Fruit fly (Drosophila melanogaster) S2 (cell line): ENCODE measurements around the gene lin-28.

ENCODE experiments used
- CG8478 ChIP-seq: fragments of >200 bp; optimal IDR thresholded peaks from 2 replicates; lab custom pipeline; 2018
- CTCF ChIP-seq, 2 experiments: fragments of >200 bp; optimal IDR thresholded peaks; 2 replicates each; lab custom pipeline; 2018

DNA sequence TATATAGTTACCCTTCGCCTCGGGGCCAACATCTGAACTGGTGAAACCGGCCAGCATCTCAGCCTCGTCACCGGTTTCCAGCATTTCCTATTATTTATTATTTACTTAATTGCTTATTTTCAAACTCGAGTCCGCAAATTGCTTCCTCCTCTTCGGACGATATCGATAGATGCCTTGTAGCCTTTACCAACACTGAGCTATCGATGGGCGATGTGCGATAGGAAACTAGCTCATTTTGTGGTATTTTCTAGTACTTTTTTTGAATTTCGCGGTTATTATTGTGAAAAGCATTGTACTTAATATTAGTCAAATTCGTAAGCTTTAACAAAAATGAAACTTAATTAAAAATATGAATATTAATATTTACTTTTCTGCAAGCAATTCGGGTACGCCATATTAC, 7.6 kb downstream of the lin-28 start, which contains the start of gene Sse:
- TF ChIP-seq CTCF (optimal IDR thresholded peaks at IDR 0.05; lab: Kevin White, UChicago) = peak in 1 of 2 experiments; percentile 14
- no peak for TF ChIP-seq CG8478 (lab: Kevin White, UChicago)
